Fruit fly (Drosophila melanogaster): ENCODE data around the gene CG31199.

CG31199 gene

dm6 chr3R:20735405-20735804, 8.3 kb downstream of the CG31199 start, which contains the start of gene Cdk2 (continued):
- peak; percentile 36; the same call in 1 of the 2 replicates for TF ChIP-seq CG6272 (GFP tag; IDR thresholded peaks at IDR 0.05)
- no peak for TF ChIP-seq CG15479 (GFP tag; optimal IDR thresholded peaks at IDR 0.05)
- TF ChIP-seq Sin3A (optimal IDR thresholded peaks at IDR 0.05): peak; percentile 44
- TF ChIP-seq bsh (GFP tag; optimal IDR thresholded peaks at IDR 0.05): no peak
- peak; percentile 7 for TF ChIP-seq CG33213 (GFP tag; optimal IDR thresholded peaks at IDR 0.05)
- no peak for TF ChIP-seq repo (GFP tag; optimal IDR thresholded peaks at IDR 0.05)
- peak; percentile 19 for TF ChIP-seq shn (GFP tag; optimal IDR thresholded peaks at IDR 0.05)
- TF ChIP-seq Ets97D (GFP tag; optimal IDR thresholded peaks at IDR 0.05): peak; percentile 85
- TF ChIP-seq CG6175 (GFP tag; IDR thresholded peaks at IDR 0.05): no peak
- TF ChIP-seq Sry-δ (GFP tag; optimal IDR thresholded peaks at IDR 0.05): peak; percentile 92
- TF ChIP-seq sna (GFP tag; IDR thresholded peaks at IDR 0.05; ENCODE audit: partially characterized antibody): peak; percentile 87
- peak; percentile 80 for TF ChIP-seq E2f2 (GFP tag; IDR thresholded peaks at IDR 0.05)
- TF ChIP-seq zf30C (GFP tag; optimal IDR thresholded peaks at IDR 0.05): no peak
- TF ChIP-seq tna (GFP tag; IDR thresholded peaks at IDR 0.05; ENCODE audit: partially characterized antibody): peak; percentile 87
- peak; percentile 72 for TF ChIP-seq Ets65A (GFP tag)
- no peak for TF ChIP-seq mirr (GFP tag; optimal IDR thresholded peaks at IDR 0.05)
- TF ChIP-seq ewg (GFP tag; optimal IDR thresholded peaks at IDR 0.05): no peak
- no peak for TF ChIP-seq CG17802 (tag; optimal IDR thresholded peaks at IDR 0.05)
- no peak for TF ChIP-seq fd64A (GFP tag; optimal IDR thresholded peaks at IDR 0.05)
- no peak for TF ChIP-seq wdn (GFP tag; IDR thresholded peaks at IDR 0.05)
- TF ChIP-seq CG12942 (GFP tag; optimal IDR thresholded peaks at IDR 0.05): no peak
- TF ChIP-seq CG14441 (GFP tag; IDR thresholded peaks at IDR 0.05): no peak
- TF ChIP-seq CG9437 (GFP tag; optimal IDR thresholded peaks at IDR 0.05): no peak
- no peak for TF ChIP-seq NfI (GFP tag; optimal IDR thresholded peaks at IDR 0.05)
- no peak for TF ChIP-seq CG12744 (GFP tag; optimal IDR thresholded peaks at IDR 0.05)
- TF ChIP-seq CG4820 (GFP tag; optimal IDR thresholded peaks at IDR 0.05): no peak
- TF ChIP-seq CG13123 (GFP tag; optimal IDR thresholded peaks at IDR 0.05): no peak
- TF ChIP-seq mld (GFP tag; IDR thresholded peaks at IDR 0.05; ENCODE audit: partially characterized antibody): peak; percentile 91
- no peak for TF ChIP-seq zfh1 (GFP tag; IDR thresholded peaks at IDR 0.05)
- TF ChIP-seq bigmax (GFP tag; optimal IDR thresholded peaks at IDR 0.05): peak; percentile 67
- no peak for TF ChIP-seq CG5953 (GFP tag; IDR thresholded peaks at IDR 0.05)
- no peak for TF ChIP-seq peb (GFP tag; IDR thresholded peaks at IDR 0.05)
- TF ChIP-seq gro (GFP tag; optimal IDR thresholded peaks at IDR 0.05): peak; percentile 3
- peak; percentile 88 for TF ChIP-seq hbn (GFP tag; IDR thresholded peaks at IDR 0.05; ENCODE audit: partially characterized antibody)
- peak; percentile 19 for TF ChIP-seq Sry-β (GFP tag; optimal IDR thresholded peaks at IDR 0.05)
- no peak for TF ChIP-seq CG7987 (GFP tag; optimal IDR thresholded peaks at IDR 0.05)
- TF ChIP-seq HLH3B (GFP tag; IDR thresholded peaks at IDR 0.05): no peak
- TF ChIP-seq zen (tag; optimal IDR thresholded peaks at IDR 0.05): peak; percentile 31
- 0 out of 2 replicates have a peak, but pooled peaks have one; percentile 19 for TF ChIP-seq chm (GFP tag; IDR thresholded peaks at IDR 0.05)
- TF ChIP-seq D (optimal IDR thresholded peaks at IDR 0.05): no peak
- no peak for TF ChIP-seq D (GFP tag; optimal IDR thresholded peaks at IDR 0.05)
- no peak for TF ChIP-seq CG4360 (GFP tag; IDR thresholded peaks at IDR 0.05)
- no peak for TF ChIP-seq Dip3 (GFP tag; optimal IDR thresholded peaks at IDR 0.05)
- no peak for TF ChIP-seq fru (optimal IDR thresholded peaks at IDR 0.05)
- peak; percentile 93 for TF ChIP-seq Bgb (GFP tag; IDR thresholded peaks at IDR 0.05; ENCODE audit: partially characterized antibody)
- no peak for TF ChIP-seq CG31441 (GFP tag; IDR thresholded peaks at IDR 0.05)
- TF ChIP-seq CG13424 (tag; optimal IDR thresholded peaks at IDR 0.05): no peak
- TF ChIP-seq CG7556 (GFP tag; optimal IDR thresholded peaks at IDR 0.05): no peak
- no peak for TF ChIP-seq CG14014 (GFP tag; IDR thresholded peaks at IDR 0.05)
- TF ChIP-seq CG11456 (GFP tag; IDR thresholded peaks at IDR 0.05): peak; percentile 41; the same call in 1 of the 3 replicates
- TF ChIP-seq dm (GFP tag; optimal IDR thresholded peaks at IDR 0.05): peak; percentile 0
- TF ChIP-seq CG11696 (GFP tag; IDR thresholded peaks at IDR 0.05): no peak
- TF ChIP-seq inv (GFP tag; IDR thresholded peaks at IDR 0.05; ENCODE audit: partially characterized antibody): peak; percentile 88
